Worm (Caenorhabditis elegans) whole organism, young adult: ENCODE measurements around the gene fbxa-164.

Source experiments
- F23B12.7 ChIP-seq: sonication (generic microtip); optimal IDR thresholded peaks from 2 replicates; lab custom pipeline; 2017; ENCODE audit warnings: missing genetic modification characterization, mild to moderate bottlenecking, missing compliant biosample characterization, antibody characterized with exemption, moderate library complexity; ENCODE audit not compliant: insufficient read depth
- F52B5.7 ChIP-seq: sonication (generic microtip); optimal IDR thresholded peaks from 2 replicates; lab custom pipeline; 2016; ENCODE audit warnings: mild to moderate bottlenecking, missing genetic modification characterization, missing compliant biosample characterization
- F57C9.4 ChIP-seq: sonication (generic microtip); optimal IDR thresholded peaks from 2 replicates; lab custom pipeline; 2017; ENCODE audit warnings: mild to moderate bottlenecking, missing genetic modification characterization, missing compliant biosample characterization
- ama-1 ChIP-seq, 3 experiments: fragments of 150-350 bp in 1 of 3; sonication (generic microtip) in 2 of 3; optimal IDR thresholded peaks; 2 replicates each; lab custom pipeline; 2014 to 2018; ENCODE audit warnings: missing biosample characterization in 2 of 3, missing genetic modification characterization in 2 of 3, missing genetic modification reagents in 2 of 3
- attf-5 ChIP-seq: fragments of 200-800 bp; sonication (Bioruptor generic); optimal IDR thresholded peaks from 2 replicates; lab custom pipeline; 2018; ENCODE audit warnings: mild to moderate bottlenecking, missing genetic modification characterization, missing compliant biosample characterization
- dpl-1 ChIP-seq: fragments of 150-350 bp; optimal IDR thresholded peaks from 2 replicates; lab custom pipeline; 2014; ENCODE audit warnings: missing biosample characterization, missing genetic modification reagents, missing genetic modification characterization
- ets-4 ChIP-seq: fragments of 200-800 bp; sonication (Bioruptor generic); optimal IDR thresholded peaks from 2 replicates; lab custom pipeline; 2018; ENCODE audit warnings: mild to moderate bottlenecking, missing genetic modification characterization, missing compliant biosample characterization
- fkh-3 ChIP-seq: sonication (generic microtip); optimal IDR thresholded peaks from 2 replicates; lab custom pipeline; 2016; ENCODE audit warnings: mild to moderate bottlenecking, missing genetic modification characterization, missing compliant biosample characterization
- gei-17 ChIP-seq: fragments of 200-800 bp; sonication (Bioruptor generic); optimal IDR thresholded peaks from 2 replicates; lab custom pipeline; 2018; ENCODE audit warnings: mild to moderate bottlenecking, missing genetic modification characterization, missing compliant biosample characterization
- hlh-12 ChIP-seq: sonication (generic microtip); optimal IDR thresholded peaks from 2 replicates; lab custom pipeline; 2016; ENCODE audit warnings: missing genetic modification characterization, missing compliant biosample characterization
- madf-3 ChIP-seq: fragments of 200-800 bp; sonication (Bioruptor generic); IDR thresholded peaks from 2 replicates; pipeline ENCODE4 v1.3.6; 2022; ENCODE audit warnings: missing genetic modification reagents, missing genetic modification characterization, missing compliant biosample characterization
- mxl-1 ChIP-seq: sonication (generic microtip); optimal IDR thresholded peaks from 2 replicates; lab custom pipeline; 2016; ENCODE audit warnings: missing genetic modification characterization, missing compliant biosample characterization
- pha-4 ChIP-seq: fragments of 150-350 bp; sonication (generic microtip); optimal IDR thresholded peaks from 2 replicates; lab custom pipeline; 2014; ENCODE audit warnings: missing biosample characterization, missing genetic modification reagents, missing genetic modification characterization
- unc-62 ChIP-seq: fragments of 150-350 bp; optimal IDR thresholded peaks from 2 replicates; lab custom pipeline; 2014; ENCODE audit warnings: missing biosample characterization, missing genetic modification reagents, missing genetic modification characterization

- TF ChIP-seq unc-62 (GFP tag; lab: Kevin White, UChicago), result no peak
- no peak for TF ChIP-seq hlh-12 (tag; lab: Kevin White, UChicago)
- no peak for TF ChIP-seq dpl-1 (GFP tag; lab: Kevin White, UChicago)
- no peak for TF ChIP-seq ama-1 (optimal IDR thresholded peaks at IDR 0.05; lab: Kevin White, UChicago)
- TF ChIP-seq ama-1 (GFP tag; optimal IDR thresholded peaks at IDR 0.05; lab: Kevin White, UChicago), result no peak
- TF ChIP-seq mxl-1 (tag; lab: Kevin White, UChicago), result no peak
- TF ChIP-seq ets-4 (GFP tag; lab: Kevin White, UChicago), result no peak
- TF ChIP-seq F23B12.7 (tag; lab: Kevin White, UChicago), result no peak
- TF ChIP-seq gei-17 (GFP tag; lab: Kevin White, UChicago), result no peak
- TF ChIP-seq madf-3 (GFP tag; lab: Robert Waterston, UW), result no peak
- no peak for TF ChIP-seq F52B5.7 (tag; lab: Kevin White, UChicago)
- TF ChIP-seq attf-5 (GFP tag; lab: Kevin White, UChicago), result no peak
- TF ChIP-seq pha-4, result no peak
- TF ChIP-seq fkh-3 (tag; lab: Kevin White, UChicago), result no peak
- no peak for TF ChIP-seq F57C9.4 (tag; lab: Kevin White, UChicago)
Observed at ce11 chrII:1597101-1598088, 16.5 kb downstream of the fbxa-164 start, which contains the start of gene bath-46.
